Worm (Caenorhabditis elegans) whole organism, L2 larva: ENCODE results near the gene ceh-57.

ENCODE experiments used
- C34F6.9 ChIP-seq: fragments of 150-350 bp; optimal IDR thresholded peaks from 2 replicates; lab custom pipeline; 2014; ENCODE audit warnings: missing biosample characterization, missing genetic modification characterization
- F13H6.1 ChIP-seq: sonication (generic microtip); optimal IDR thresholded peaks from 2 replicates; lab custom pipeline; 2016; ENCODE audit warnings: missing genetic modification characterization, missing compliant biosample characterization
- R02D3.7 ChIP-seq: fragments of 150-350 bp; optimal IDR thresholded peaks from 2 replicates; lab custom pipeline; 2014; ENCODE audit warnings: missing biosample characterization, missing genetic modification characterization
- Y55F3AM.14 ChIP-seq: fragments of 200-800 bp; sonication (Bioruptor generic); optimal IDR thresholded peaks from 2 replicates; lab custom pipeline; 2018; ENCODE audit warnings: mild to moderate bottlenecking, missing genetic modification characterization, missing compliant biosample characterization
- ZK546.5 ChIP-seq: sonication (generic microtip); optimal IDR thresholded peaks from 2 replicates; lab custom pipeline; 2017; ENCODE audit warnings: missing biosample characterization, missing genetic modification characterization
- alr-1 ChIP-seq: fragments of 150-350 bp; optimal IDR thresholded peaks from 2 replicates; lab custom pipeline; 2014; ENCODE audit warnings: missing biosample characterization, missing genetic modification characterization
- aly-2 ChIP-seq: fragments of 150-350 bp; optimal IDR thresholded peaks from 2 replicates; lab custom pipeline; 2014; ENCODE audit warnings: missing biosample characterization, missing genetic modification characterization
- ama-1 ChIP-seq: fragments of 150-350 bp; optimal IDR thresholded peaks from 2 replicates; lab custom pipeline; 2018; ENCODE audit warnings: inconsistent platforms
- blmp-1 ChIP-seq: sonication (generic microtip); optimal IDR thresholded peaks from 2 replicates; lab custom pipeline; 2017; ENCODE audit warnings: missing genetic modification characterization, mild to moderate bottlenecking, missing compliant biosample characterization, antibody characterized with exemption, moderate library complexity; ENCODE audit not compliant: insufficient read depth
- ceh-16 ChIP-seq: fragments of 150-350 bp; optimal IDR thresholded peaks from 2 replicates; lab custom pipeline; 2014; ENCODE audit warnings: missing biosample characterization, missing genetic modification characterization
- ceh-82 ChIP-seq: fragments of 150-350 bp; optimal IDR thresholded peaks from 2 replicates; lab custom pipeline; 2014; ENCODE audit warnings: missing biosample characterization, missing genetic modification characterization
- crh-2 ChIP-seq: sonication (generic microtip); optimal IDR thresholded peaks from 2 replicates; lab custom pipeline; 2017; ENCODE audit warnings: missing biosample characterization, missing genetic modification characterization
- dmd-4 ChIP-seq: sonication (generic microtip); optimal IDR thresholded peaks from 2 replicates; lab custom pipeline; 2017; ENCODE audit warnings: missing biosample characterization, missing genetic modification characterization
- egl-27 ChIP-seq: sonication (generic microtip); optimal IDR thresholded peaks from 3 replicates; lab custom pipeline; 2017; ENCODE audit warnings: missing biosample characterization, missing genetic modification reagents, missing genetic modification characterization
- elt-1 ChIP-seq: fragments of 150-350 bp; optimal IDR thresholded peaks from 2 replicates; lab custom pipeline; 2014; ENCODE audit warnings: missing biosample characterization, missing genetic modification characterization
- elt-3 ChIP-seq: sonication (generic microtip); optimal IDR thresholded peaks from 2 replicates; lab custom pipeline; 2017; ENCODE audit warnings: missing biosample characterization, missing genetic modification characterization
- fos-1 ChIP-seq: fragments of 150-350 bp; optimal IDR thresholded peaks from 2 replicates; lab custom pipeline; 2014; ENCODE audit warnings: missing biosample characterization, missing genetic modification characterization
- gmeb-1 ChIP-seq: fragments of 150-350 bp; optimal IDR thresholded peaks from 2 replicates; lab custom pipeline; 2014; ENCODE audit warnings: missing biosample characterization, missing genetic modification characterization
- lin-11 ChIP-seq: fragments of 150-350 bp; sonication (generic microtip); optimal IDR thresholded peaks from 2 replicates; lab custom pipeline; 2014; ENCODE audit warnings: missing biosample characterization, missing genetic modification characterization, inconsistent platforms, mixed read lengths
- lin-13 ChIP-seq: fragments of 150-350 bp; optimal IDR thresholded peaks from 2 replicates; lab custom pipeline; 2014; ENCODE audit warnings: missing biosample characterization, missing genetic modification reagents, missing genetic modification characterization
- lin-39 ChIP-seq: fragments of 150-350 bp; optimal IDR thresholded peaks from 2 replicates; lab custom pipeline; 2014; ENCODE audit warnings: missing biosample characterization, missing genetic modification reagents, missing genetic modification characterization
- lsy-2 ChIP-seq, 2 experiments: fragments of 150-350 bp in 1 of 2; sonication (generic microtip) in 1 of 2; optimal IDR thresholded peaks; 2 replicates each; lab custom pipeline; 2014 to 2017; ENCODE audit warnings: missing biosample characterization in 2 of 2, missing genetic modification characterization in 2 of 2
- mab-5 ChIP-seq: fragments of 150-350 bp; optimal IDR thresholded peaks from 2 replicates; lab custom pipeline; 2014; ENCODE audit warnings: missing biosample characterization, missing genetic modification characterization
- mbf-1 ChIP-seq: sonication (generic microtip); optimal IDR thresholded peaks from 2 replicates; lab custom pipeline; 2017; ENCODE audit warnings: missing biosample characterization, missing genetic modification characterization
- mdl-1 ChIP-seq, 2 experiments: fragments of 150-350 bp in 1 of 2; sonication (generic microtip) in 1 of 2; optimal IDR thresholded peaks; 2 replicates each; lab custom pipeline; 2017; ENCODE audit warnings: missing biosample characterization in 2 of 2, missing genetic modification characterization in 2 of 2
- nhr-10 ChIP-seq: sonication (generic microtip); optimal IDR thresholded peaks from 2 replicates; lab custom pipeline; 2017; ENCODE audit warnings: missing biosample characterization, missing genetic modification characterization
- nhr-11 ChIP-seq: fragments of 150-350 bp; optimal IDR thresholded peaks from 2 replicates; lab custom pipeline; 2014; ENCODE audit warnings: missing biosample characterization, missing genetic modification characterization
- nhr-12 ChIP-seq: fragments of 150-350 bp; optimal IDR thresholded peaks from 2 replicates; lab custom pipeline; 2014; ENCODE audit warnings: missing biosample characterization, missing genetic modification characterization
- nhr-129 ChIP-seq: fragments of 150-350 bp; optimal IDR thresholded peaks from 2 replicates; lab custom pipeline; 2014; ENCODE audit warnings: missing biosample characterization, missing genetic modification characterization
- nhr-21 ChIP-seq: fragments of 150-350 bp; optimal IDR thresholded peaks from 2 replicates; lab custom pipeline; 2014; ENCODE audit warnings: missing biosample characterization, missing genetic modification characterization
- nhr-23 ChIP-seq: fragments of 150-350 bp; optimal IDR thresholded peaks from 2 replicates; lab custom pipeline; 2014; ENCODE audit warnings: missing biosample characterization, missing genetic modification reagents, missing genetic modification characterization
- nhr-237 ChIP-seq: fragments of 150-350 bp; optimal IDR thresholded peaks from 2 replicates; lab custom pipeline; 2014; ENCODE audit warnings: missing biosample characterization, missing genetic modification characterization
- nhr-25 ChIP-seq: fragments of 150-350 bp; sonication (generic microtip); optimal IDR thresholded peaks from 3 replicates; lab custom pipeline; 2014; ENCODE audit warnings: missing biosample characterization, missing genetic modification characterization
- nhr-6 ChIP-seq: fragments of 150-350 bp; optimal IDR thresholded peaks from 2 replicates; lab custom pipeline; 2014; ENCODE audit warnings: missing biosample characterization, missing genetic modification characterization
- nhr-77 ChIP-seq: fragments of 150-350 bp; optimal IDR thresholded peaks from 2 replicates; lab custom pipeline; 2014; ENCODE audit warnings: missing biosample characterization, missing genetic modification characterization
- peb-1 ChIP-seq: fragments of 150-350 bp; optimal IDR thresholded peaks from 2 replicates; lab custom pipeline; 2014; ENCODE audit warnings: missing biosample characterization, missing genetic modification characterization
- sem-4 ChIP-seq: fragments of 150-350 bp; optimal IDR thresholded peaks from 2 replicates; lab custom pipeline; 2014; ENCODE audit warnings: missing biosample characterization, missing genetic modification reagents, missing genetic modification characterization
- skn-1 ChIP-seq: sonication (generic microtip); optimal IDR thresholded peaks from 2 replicates; lab custom pipeline; 2017; ENCODE audit warnings: missing biosample characterization, missing genetic modification characterization
- sma-3 ChIP-seq: sonication (generic microtip); optimal IDR thresholded peaks from 2 replicates; lab custom pipeline; 2016; ENCODE audit warnings: missing genetic modification reagents, missing genetic modification characterization, missing compliant biosample characterization
- sma-9 ChIP-seq, 2 experiments: fragments of 150-350 bp in 1 of 2; sonication (generic microtip) in 1 of 2; optimal IDR thresholded peaks; 2 replicates each; lab custom pipeline; 2014 to 2016; ENCODE audit warnings: missing genetic modification characterization in 2 of 2, mild to moderate bottlenecking in 1 of 2, missing biosample characterization in 1 of 2, missing compliant biosample characterization in 1 of 2, missing genetic modification reagents in 1 of 2, moderate library complexity in 1 of 2
- snpc-4 ChIP-seq: fragments of 150-350 bp; optimal IDR thresholded peaks from 2 replicates; lab custom pipeline; 2014; ENCODE audit warnings: missing biosample characterization, missing genetic modification characterization
- unc-39 ChIP-seq: fragments of 150-350 bp; optimal IDR thresholded peaks from 2 replicates; lab custom pipeline; 2014; ENCODE audit warnings: missing biosample characterization, missing genetic modification characterization
- unc-55 ChIP-seq: fragments of 150-350 bp; sonication (generic microtip); optimal IDR thresholded peaks from 3 replicates; lab custom pipeline; 2014; ENCODE audit warnings: missing biosample characterization, missing genetic modification reagents, missing genetic modification characterization
- unc-62 ChIP-seq: fragments of 150-350 bp; optimal IDR thresholded peaks from 2 replicates; lab custom pipeline; 2014; ENCODE audit warnings: missing biosample characterization, missing genetic modification reagents, missing genetic modification characterization
- zag-1 ChIP-seq: fragments of 150-350 bp; optimal IDR thresholded peaks from 2 replicates; lab custom pipeline; 2014; ENCODE audit warnings: missing biosample characterization, missing genetic modification characterization
- ztf-1 ChIP-seq: fragments of 200-800 bp; sonication (Bioruptor generic); conservative IDR thresholded peaks from 2 replicates; pipeline ENCODE4 v1.3.6; 2022; ENCODE audit warnings: missing genetic modification characterization, missing compliant biosample characterization
- ztf-11 ChIP-seq: sonication (generic microtip); optimal IDR thresholded peaks from 2 replicates; lab custom pipeline; 2017; ENCODE audit warnings: missing biosample characterization, missing genetic modification characterization
- ztf-4 ChIP-seq: fragments of 150-350 bp; optimal IDR thresholded peaks from 2 replicates; lab custom pipeline; 2014; ENCODE audit warnings: missing biosample characterization, missing genetic modification characterization

Gene ceh-57

ce11 chrII:10390854-10391253 lies 23.8 kb upstream of the ceh-57 start, which contains the start of the genes T09F3.2 and T09F3.7:
Gene T09F3.2, plus strand, starts transcription at chrII:10391154.
Gene T09F3.7, plus strand, starts transcription at chrII:10391168.
- TF ChIP-seq sem-4 (tag; lab: Kevin White, UChicago) (no peak), elt-1 (tag; lab: Kevin White, UChicago) (no peak), Y55F3AM.14 (GFP tag; lab: Kevin White, UChicago) (no peak), nhr-21 (tag; lab: Kevin White, UChicago) (no peak), nhr-6 (tag; lab: Kevin White, UChicago) (no peak), elt-3 (no peak), dmd-4 (tag; lab: Kevin White, UChicago) (no peak)
- TF ChIP-seq, all 48 proteins: peak for 0

ce11 chrII:10390250-10390821 lies 23.2 kb upstream of the ceh-57 start:
- TF ChIP-seq nhr-129 (tag; lab: Kevin White, UChicago) (peak; percentile 90), lsy-2 (tag; optimal IDR thresholded peaks at IDR 0.05; lab: Kevin White, UChicago) (peak in 1 of 2 experiments; percentile 61), lin-11 (no peak), R02D3.7 (no peak), blmp-1 (tag; lab: Kevin White, UChicago) (peak; percentile 29), sem-4 (tag; lab: Kevin White, UChicago) (peak; percentile 17), unc-55 (GFP tag; lab: Kevin White, UChicago) (no peak), nhr-12 (tag; lab: Kevin White, UChicago) (no peak), alr-1 (tag; lab: Kevin White, UChicago) (no peak), elt-1 (tag; lab: Kevin White, UChicago) (no peak), nhr-25 (tag; lab: Kevin White, UChicago) (peak; percentile 83), nhr-11 (tag; lab: Kevin White, UChicago) (no peak), gmeb-1 (tag; lab: Kevin White, UChicago) (peak; percentile 16), sma-3 (peak; percentile 85), C34F6.9 (tag; lab: Kevin White, UChicago) (peak; percentile 58), elt-3 (no peak), nhr-237 (no peak), nhr-21 (tag; lab: Kevin White, UChicago) (peak; percentile 84), nhr-6 (tag; lab: Kevin White, UChicago) (peak; percentile 35), ama-1 (no peak), lin-13 (GFP tag; lab: Kevin White, UChicago) (peak; percentile 13), peb-1 (tag; lab: Kevin White, UChicago) (no peak), mbf-1 (tag; lab: Kevin White, UChicago) (no peak), sma-9 (GFP tag; optimal IDR thresholded peaks at IDR 0.05; lab: Kevin White, UChicago) (peak; percentile 91), sma-9 (tag; optimal IDR thresholded peaks at IDR 0.05; lab: Kevin White, UChicago) (no peak), nhr-23 (tag; lab: Kevin White, UChicago) (no peak), ZK546.5 (tag; lab: Kevin White, UChicago) (no peak), snpc-4 (tag; lab: Kevin White, UChicago) (no peak), ceh-16 (tag; lab: Kevin White, UChicago) (no peak), fos-1 (peak; percentile 34), skn-1 (no peak), ztf-1 (GFP tag; lab: Robert Waterston, UW) (no peak), egl-27 (no peak), mab-5 (tag; lab: Kevin White, UChicago) (no peak), ztf-4 (tag; lab: Kevin White, UChicago) (peak; percentile 72), dmd-4 (tag; lab: Kevin White, UChicago) (no peak), ztf-11 (no peak), unc-39 (tag; lab: Kevin White, UChicago) (no peak), Y55F3AM.14 (GFP tag; lab: Kevin White, UChicago) (peak; percentile 52), crh-2 (tag; lab: Kevin White, UChicago) (peak; percentile 66), mdl-1 (tag; optimal IDR thresholded peaks at IDR 0.05; lab: Kevin White, UChicago) (peak in 1 of 2 experiments; percentile 47), ceh-82 (tag; lab: Kevin White, UChicago) (no peak), nhr-77 (tag; lab: Kevin White, UChicago) (no peak), zag-1 (tag; lab: Kevin White, UChicago) (no peak), lin-39 (tag; lab: Kevin White, UChicago) (no peak), nhr-10 (tag; lab: Kevin White, UChicago) (peak; percentile 2), unc-62 (GFP tag; lab: Kevin White, UChicago) (no peak), F13H6.1 (tag; lab: Kevin White, UChicago) (peak; percentile 51), aly-2 (tag; lab: Kevin White, UChicago) (no peak)
- TF ChIP-seq, all 48 proteins: peak for 19
